Fruit fly (Drosophila melanogaster): Measurements from ENCODE around the gene Prp31.

DNA sequence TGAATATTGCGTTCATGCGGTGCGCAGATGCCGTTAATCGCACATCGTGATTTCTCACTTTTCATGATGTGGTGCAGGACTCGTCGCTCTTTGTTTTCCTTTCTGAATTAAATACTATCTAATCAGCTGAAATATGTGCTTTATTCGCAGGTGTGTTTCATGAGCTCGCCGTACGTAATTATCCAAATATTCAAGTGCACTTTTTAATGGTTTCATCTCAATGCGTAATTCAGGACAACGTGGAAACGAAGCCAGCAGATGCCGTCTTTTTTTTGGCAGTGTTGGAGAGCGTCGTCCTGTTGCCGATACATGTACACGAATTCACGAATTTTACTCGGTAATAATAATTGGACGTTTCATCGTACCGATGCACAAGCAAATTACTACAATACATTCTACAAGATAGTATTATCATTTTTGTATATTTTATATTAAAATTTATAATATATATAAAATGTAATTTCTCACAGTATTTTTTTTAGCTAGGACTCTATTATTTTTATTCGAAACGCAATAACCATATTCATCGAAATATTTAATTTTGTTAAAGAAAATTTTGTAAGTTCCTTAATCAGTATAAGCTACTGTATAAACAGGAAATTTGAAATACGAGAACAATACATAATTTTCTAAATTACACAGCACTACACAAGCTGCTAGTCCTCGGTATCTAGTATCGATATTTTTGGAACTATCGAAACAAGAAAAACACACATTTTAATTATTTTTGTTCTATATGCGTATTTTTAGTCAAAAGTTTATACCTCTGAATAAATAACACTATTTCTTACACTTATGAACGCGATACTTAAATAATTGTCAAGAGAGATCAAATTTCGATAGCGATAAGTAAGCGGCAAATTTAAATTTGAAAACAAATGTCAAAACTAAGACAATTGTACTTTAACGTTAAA lies 22.0 kb upstream of the Prp31 start, which contains the start of gene CG12316:
- TF ChIP-seq Pif1B (GFP tag; optimal IDR thresholded peaks at IDR 0.05) (peak; percentile 97), EcR (GFP tag; optimal IDR thresholded peaks at IDR 0.05) (peak; percentile 61), Pif1A (GFP tag; optimal IDR thresholded peaks at IDR 0.05) (peak; percentile 98), CG13204 (GFP tag; optimal IDR thresholded peaks at IDR 0.05) (peak; percentile 91), CG8301 (tag; optimal IDR thresholded peaks at IDR 0.05) (peak; percentile 95), CG34367 (tag; optimal IDR thresholded peaks at IDR 0.05) (peak; percentile 95), gl (tag; optimal IDR thresholded peaks at IDR 0.05) (peak; percentile 94), CG8159 (tag; optimal IDR thresholded peaks at IDR 0.05) (peak; percentile 95)
